Worm (Caenorhabditis elegans): ENCODE data around the gene C36E6.2.

ce11 chrX:17426712-17427111 is 24.8 kb upstream of the C36E6.2 start:
- TF ChIP-seq nhr-77 (tag; optimal IDR thresholded peaks at IDR 0.05), result no peak
- TF ChIP-seq lin-15B (tag; optimal IDR thresholded peaks at IDR 0.05), result no peak
- no peak for TF ChIP-seq elt-1 (tag; optimal IDR thresholded peaks at IDR 0.05)
- TF ChIP-seq fkh-2 (tag; optimal IDR thresholded peaks at IDR 0.05), result no peak
- no peak for TF ChIP-seq nhr-237 (tag; optimal IDR thresholded peaks at IDR 0.05)
- TF ChIP-seq fos-1 (tag; optimal IDR thresholded peaks at IDR 0.05), result no peak
- TF ChIP-seq nhr-43 (tag; optimal IDR thresholded peaks at IDR 0.05; ENCODE audit: poor library complexity, severe bottlenecking), result no peak

Data from whole organism, L3 larva.